Worm (Caenorhabditis elegans): ENCODE results near the gene C55C3.73.

Gene C55C3.73

ce11 chrIV:5657126-5657666, 46.1 kb downstream of the C55C3.73 start (continued):
- TF ChIP-seq blmp-1 (tag; optimal IDR thresholded peaks at IDR 0.05) (peak; percentile 83), vab-15 (tag; optimal IDR thresholded peaks at IDR 0.05) (no peak), efl-3 (GFP tag; optimal IDR thresholded peaks at IDR 0.05) (no peak), nhr-85 (tag) (peak; percentile 99), nhr-71 (tag; optimal IDR thresholded peaks at IDR 0.05) (peak; percentile 95), unc-62 (GFP tag; optimal IDR thresholded peaks at IDR 0.05) (no peak), fkh-10 (GFP tag; optimal IDR thresholded peaks at IDR 0.05) (peak; percentile 10), dpl-1 (GFP tag; optimal IDR thresholded peaks at IDR 0.05) (peak; percentile 48 to 68 (median 54)), irx-1 (tag; optimal IDR thresholded peaks at IDR 0.05) (peak; percentile 75), sox-4 (tag; optimal IDR thresholded peaks at IDR 0.05) (no peak), pqm-1 (tag; optimal IDR thresholded peaks at IDR 0.05) (no peak), ceh-63 (GFP tag; optimal IDR thresholded peaks at IDR 0.05) (no peak), mdl-1 (tag; optimal IDR thresholded peaks at IDR 0.05) (peak in 1 of 2 experiments; percentile 82), nhr-11 (tag; optimal IDR thresholded peaks at IDR 0.05) (peak; percentile 67), ces-1 (GFP tag; optimal IDR thresholded peaks at IDR 0.05) (no peak), zip-4 (GFP tag; optimal IDR thresholded peaks at IDR 0.05) (no peak), sptf-1 (tag; optimal IDR thresholded peaks at IDR 0.05) (no peak), pag-3 (tag; optimal IDR thresholded peaks at IDR 0.05; ENCODE audit: borderline replicate concordance, insufficient read depth) (no peak), ceh-90 (tag; optimal IDR thresholded peaks at IDR 0.05) (no peak), F16B12.6 (tag; optimal IDR thresholded peaks at IDR 0.05) (no peak), egl-13 (tag; optimal IDR thresholded peaks at IDR 0.05) (no peak), lsy-2 (tag; optimal IDR thresholded peaks at IDR 0.05) (peak; percentile 73 to 81), ztf-4 (tag; optimal IDR thresholded peaks at IDR 0.05) (peak; percentile 31), fkh-8 (tag; optimal IDR thresholded peaks at IDR 0.05) (peak; percentile 83), egl-27 (tag; optimal IDR thresholded peaks at IDR 0.05) (peak in 1 of 2 experiments; percentile 79), jun-1 (tag; optimal IDR thresholded peaks at IDR 0.05) (peak; percentile 78), efl-1 (optimal IDR thresholded peaks at IDR 0.05) (peak; percentile 72 to 81), efl-1 (GFP tag; optimal IDR thresholded peaks at IDR 0.05 in 1 of 2) (peak; percentile 39 to 93), sup-37 (GFP tag; optimal IDR thresholded peaks at IDR 0.05) (peak; percentile 18), nhr-76 (tag; optimal IDR thresholded peaks at IDR 0.05) (no peak), lir-3 (tag; optimal IDR thresholded peaks at IDR 0.05; ENCODE audit: poor library complexity) (peak; percentile 47), mep-1 (tag; optimal IDR thresholded peaks at IDR 0.05) (peak; percentile 50), nhr-12 (tag; optimal IDR thresholded peaks at IDR 0.05) (no peak), Y116A8C.19 (tag; optimal IDR thresholded peaks at IDR 0.05; ENCODE audit: borderline replicate concordance) (no peak), tbx-2 (tag; optimal IDR thresholded peaks at IDR 0.05) (peak; percentile 92), unc-86 (tag; optimal IDR thresholded peaks at IDR 0.05) (peak; percentile 1), lin-39 (tag; optimal IDR thresholded peaks at IDR 0.05) (no peak), nhr-237 (tag; optimal IDR thresholded peaks at IDR 0.05) (peak; percentile 45), ztf-11 (tag; optimal IDR thresholded peaks at IDR 0.05) (no peak), dsc-1 (tag; optimal IDR thresholded peaks at IDR 0.05) (peak; percentile 44), nhr-47 (tag; optimal IDR thresholded peaks at IDR 0.05) (peak; percentile 87), skn-1 (tag; optimal IDR thresholded peaks at IDR 0.05) (no peak), ama-1 (optimal IDR thresholded peaks at IDR 0.05) (no peak), mab-9 (GFP tag; IDR thresholded peaks at IDR 0.05) (0 out of 2 replicates have a peak, but pooled peaks have one; percentile 36), elt-2 (tag; optimal IDR thresholded peaks at IDR 0.05) (no peak), nhr-84 (tag; optimal IDR thresholded peaks at IDR 0.05) (no peak), C04F5.9 (tag; optimal IDR thresholded peaks at IDR 0.05) (peak; percentile 16), unc-130 (tag; optimal IDR thresholded peaks at IDR 0.05) (peak; percentile 4), hlh-4 (tag; optimal IDR thresholded peaks at IDR 0.05) (no peak), unc-98 (GFP tag; IDR thresholded peaks at IDR 0.05) (peak; percentile 36; the same call in 1 of the 2 replicates), lin-13 (GFP tag; optimal IDR thresholded peaks at IDR 0.05) (peak; percentile 70), hpl-2 (GFP tag; optimal IDR thresholded peaks at IDR 0.05) (no peak), snu-23 (GFP tag; optimal IDR thresholded peaks at IDR 0.05) (peak; percentile 93)

Data from whole organism, L1 larva.